Worm (Caenorhabditis elegans) whole organism, late embryonic: ENCODE measurements around the gene srv-13.

Source experiments
- K09A11.1 ChIP-seq: sonication (generic microtip); optimal IDR thresholded peaks from 2 replicates; lab custom pipeline; 2017; ENCODE audit warnings: antibody characterized with exemption, mild to moderate bottlenecking, missing genetic modification characterization, missing compliant biosample characterization; ENCODE audit not compliant: insufficient read depth
- T23F11.4 ChIP-seq: fragments of 200-800 bp; sonication (Bioruptor generic); optimal IDR thresholded peaks from 2 replicates; lab custom pipeline; 2018; ENCODE audit warnings: mild to moderate bottlenecking, missing genetic modification characterization, missing compliant biosample characterization
- Y22D7AL.16 ChIP-seq: sonication (generic microtip); optimal IDR thresholded peaks from 2 replicates; lab custom pipeline; 2016; ENCODE audit warnings: missing genetic modification characterization, missing compliant biosample characterization
- ama-1 ChIP-seq: fragments of 150-350 bp; optimal IDR thresholded peaks from 2 replicates; lab custom pipeline; 2014
- ceh-19 ChIP-seq: fragments of 200-800 bp; sonication (Bioruptor generic); optimal IDR thresholded peaks from 2 replicates; lab custom pipeline; 2018; ENCODE audit warnings: mild to moderate bottlenecking, missing genetic modification characterization, missing compliant biosample characterization
- ceh-24 ChIP-seq: sonication (generic microtip); optimal IDR thresholded peaks from 2 replicates; lab custom pipeline; 2016; ENCODE audit warnings: mild to moderate bottlenecking, missing genetic modification characterization, missing compliant biosample characterization
- ceh-30 ChIP-seq: fragments of 150-350 bp; optimal IDR thresholded peaks from 2 replicates; lab custom pipeline; 2014; ENCODE audit warnings: missing biosample characterization, missing genetic modification characterization
- ceh-31 ChIP-seq: sonication (generic microtip); optimal IDR thresholded peaks from 2 replicates; lab custom pipeline; 2016; ENCODE audit warnings: missing genetic modification characterization, missing compliant biosample characterization
- ceh-34 ChIP-seq: sonication (generic microtip); optimal IDR thresholded peaks from 2 replicates; lab custom pipeline; 2016; ENCODE audit warnings: mild to moderate bottlenecking, missing genetic modification characterization, missing compliant biosample characterization
- ceh-45 ChIP-seq: fragments of 200-800 bp; sonication (Bioruptor generic); IDR thresholded peaks from 2 replicates; pipeline ENCODE4 v1.3.6; 2022; ENCODE audit warnings: missing genetic modification reagents, missing genetic modification characterization, missing compliant biosample characterization
- ceh-6 ChIP-seq: fragments of 200-800 bp; sonication (Bioruptor generic); optimal IDR thresholded peaks from 2 replicates; lab custom pipeline; 2018; ENCODE audit warnings: mild to moderate bottlenecking, missing genetic modification characterization, missing compliant biosample characterization
- ceh-9 ChIP-seq: sonication (generic microtip); optimal IDR thresholded peaks from 2 replicates; lab custom pipeline; 2016; ENCODE audit warnings: mild to moderate bottlenecking, missing genetic modification characterization, inconsistent platforms, missing compliant biosample characterization
- che-1 ChIP-seq: sonication (generic microtip); optimal IDR thresholded peaks from 2 replicates; lab custom pipeline; 2016; ENCODE audit warnings: mild to moderate bottlenecking, missing genetic modification characterization, missing compliant biosample characterization
- ets-4 ChIP-seq: sonication (generic microtip); optimal IDR thresholded peaks from 2 replicates; lab custom pipeline; 2016; ENCODE audit warnings: missing genetic modification characterization, missing compliant biosample characterization
- fkh-10 ChIP-seq: fragments of 150-350 bp; optimal IDR thresholded peaks from 2 replicates; lab custom pipeline; 2014; ENCODE audit warnings: missing biosample characterization, missing genetic modification reagents, missing genetic modification characterization
- hlh-13 ChIP-seq: fragments of 200-800 bp; sonication (Bioruptor generic); optimal IDR thresholded peaks from 2 replicates; lab custom pipeline; 2018; ENCODE audit warnings: mild to moderate bottlenecking, missing genetic modification characterization, missing compliant biosample characterization
- hlh-30 ChIP-seq: sonication (generic microtip); optimal IDR thresholded peaks from 2 replicates; lab custom pipeline; 2017; ENCODE audit warnings: antibody characterized with exemption, missing genetic modification characterization, missing compliant biosample characterization; ENCODE audit not compliant: insufficient read depth
- hlh-6 ChIP-seq: sonication (generic microtip); optimal IDR thresholded peaks from 2 replicates; lab custom pipeline; 2016; ENCODE audit warnings: missing genotype, missing genetic modification characterization, missing compliant biosample characterization
- lim-6 ChIP-seq: sonication (generic microtip); optimal IDR thresholded peaks from 2 replicates; lab custom pipeline; 2016; ENCODE audit warnings: missing genetic modification characterization, missing compliant biosample characterization
- madf-2 ChIP-seq: sonication (generic microtip); optimal IDR thresholded peaks from 2 replicates; lab custom pipeline; 2017; ENCODE audit warnings: missing genetic modification characterization, missing compliant biosample characterization
- nfya-1 ChIP-seq: sonication (generic microtip); optimal IDR thresholded peaks from 2 replicates; lab custom pipeline; 2017; ENCODE audit warnings: missing genetic modification characterization, mild to moderate bottlenecking, missing compliant biosample characterization, antibody characterized with exemption, moderate library complexity
- nhr-11 ChIP-seq: fragments of 150-350 bp; optimal IDR thresholded peaks from 2 replicates; lab custom pipeline; 2014; ENCODE audit warnings: missing biosample characterization, missing genetic modification characterization
- nhr-232 ChIP-seq: sonication (generic microtip); optimal IDR thresholded peaks from 2 replicates; lab custom pipeline; 2016; ENCODE audit warnings: missing genetic modification characterization, missing compliant biosample characterization
- npax-4 ChIP-seq: sonication (generic microtip); optimal IDR thresholded peaks from 2 replicates; lab custom pipeline; 2016; ENCODE audit warnings: missing genetic modification characterization, missing compliant biosample characterization
- odd-2 ChIP-seq: sonication (generic microtip); optimal IDR thresholded peaks from 2 replicates; lab custom pipeline; 2017; ENCODE audit warnings: antibody characterized with exemption, mild to moderate bottlenecking, missing genetic modification characterization, missing compliant biosample characterization
- pag-3 ChIP-seq: sonication (generic microtip); optimal IDR thresholded peaks from 2 replicates; lab custom pipeline; 2016; ENCODE audit warnings: missing compliant biosample characterization, missing genetic modification characterization, borderline replicate concordance
- pha-2 ChIP-seq: sonication (generic microtip); optimal IDR thresholded peaks from 2 replicates; lab custom pipeline; 2017; ENCODE audit warnings: mild to moderate bottlenecking, missing genetic modification characterization, missing compliant biosample characterization
- pqm-1 ChIP-seq: sonication (generic microtip); optimal IDR thresholded peaks from 2 replicates; lab custom pipeline; 2016; ENCODE audit warnings: missing genetic modification characterization, missing compliant biosample characterization
- ref-2 ChIP-seq: sonication (generic microtip); optimal IDR thresholded peaks from 2 replicates; lab custom pipeline; 2016; ENCODE audit warnings: missing genetic modification characterization, missing compliant biosample characterization
- rnt-1 ChIP-seq: sonication (generic microtip); optimal IDR thresholded peaks from 2 replicates; lab custom pipeline; 2016; ENCODE audit warnings: missing genetic modification characterization, missing compliant biosample characterization
- ttx-3 ChIP-seq: sonication (generic microtip); optimal IDR thresholded peaks from 2 replicates; lab custom pipeline; 2016; ENCODE audit warnings: missing genetic modification reagents, missing genetic modification characterization, missing compliant biosample characterization
- unc-3 ChIP-seq, 2 experiments: fragments of 200-800 bp in 1 of 2; sonication (Bioruptor generic) in 1 of 2; sonication (generic microtip) in 1 of 2; conservative IDR thresholded peaks in 1 of 2; optimal IDR thresholded peaks in 1 of 2; 2 replicates each; pipeline versions ENCODE4 v1.3.6 to Lab custom; 2016 to 2022; ENCODE audit warnings: missing compliant biosample characterization in 2 of 2, missing genetic modification characterization in 2 of 2, missing genetic modification reagents in 1 of 2
- unc-42 ChIP-seq: sonication (generic microtip); optimal IDR thresholded peaks from 2 replicates; lab custom pipeline; 2016; ENCODE audit warnings: missing genotype, missing genetic modification characterization, missing compliant biosample characterization
- zip-5 ChIP-seq: sonication (generic microtip); optimal IDR thresholded peaks from 2 replicates; lab custom pipeline; 2016; ENCODE audit warnings: missing genetic modification characterization, missing compliant biosample characterization
- ztf-16 ChIP-seq: sonication (generic microtip); optimal IDR thresholded peaks from 2 replicates; lab custom pipeline; 2017; ENCODE audit warnings: missing genetic modification characterization, missing compliant biosample characterization

The srv-13 gene

ce11 chrIV:6442016-6442618, 37.1 kb downstream of the srv-13 start:
- no peak for TF ChIP-seq nhr-11 (tag; lab: Kevin White, UChicago)
- no peak for TF ChIP-seq rnt-1 (tag; lab: Kevin White, UChicago)
- no peak for TF ChIP-seq pha-2 (tag; lab: Kevin White, UChicago)
- TF ChIP-seq lim-6 (tag; lab: Kevin White, UChicago), result no peak
- TF ChIP-seq ama-1 (lab: Kevin White, UChicago), result no peak
- TF ChIP-seq K09A11.1 (tag; lab: Kevin White, UChicago), result no peak
- TF ChIP-seq pqm-1 (tag; lab: Kevin White, UChicago), result no peak
- no peak for TF ChIP-seq T23F11.4 (GFP tag; lab: Kevin White, UChicago)
- no peak for TF ChIP-seq odd-2 (tag; lab: Kevin White, UChicago)
- no peak for TF ChIP-seq npax-4 (tag; lab: Kevin White, UChicago)
- no peak for TF ChIP-seq ceh-34 (tag; lab: Kevin White, UChicago)
- TF ChIP-seq hlh-6 (tag; lab: Kevin White, UChicago), result no peak
- no peak for TF ChIP-seq ceh-6 (GFP tag; lab: Kevin White, UChicago)
- no peak for TF ChIP-seq unc-3 (GFP tag; conservative IDR thresholded peaks at IDR 0.05; lab: Robert Waterston, UW)
- no peak for TF ChIP-seq unc-3 (tag; optimal IDR thresholded peaks at IDR 0.05; lab: Kevin White, UChicago)
- no peak for TF ChIP-seq ztf-16
- TF ChIP-seq ceh-30, result no peak
- no peak for TF ChIP-seq unc-42 (tag; lab: Kevin White, UChicago)
- no peak for TF ChIP-seq ets-4 (tag; lab: Kevin White, UChicago)

ce11 chrIV:6443018-6443417, 38.0 kb downstream of the srv-13 start:
- TF ChIP-seq ceh-24 (no peak), nhr-232 (tag; lab: Kevin White, UChicago) (no peak), fkh-10 (GFP tag; lab: Kevin White, UChicago) (no peak)

- TF ChIP-seq hlh-13 (GFP tag; lab: Kevin White, UChicago) (no peak), pag-3 (no peak), ttx-3 (tag; lab: Kevin White, UChicago) (no peak), ceh-19 (GFP tag; lab: Kevin White, UChicago) (no peak), hlh-30 (tag; lab: Kevin White, UChicago) (no peak), Y22D7AL.16 (tag; lab: Kevin White, UChicago) (no peak), madf-2 (no peak), nfya-1 (tag; lab: Kevin White, UChicago) (no peak), zip-5 (tag; lab: Kevin White, UChicago) (no peak), pha-2 (tag; lab: Kevin White, UChicago) (no peak), ceh-31 (tag; lab: Kevin White, UChicago) (no peak), che-1 (tag; lab: Kevin White, UChicago) (no peak), ceh-45 (no peak), ceh-9 (tag; lab: Kevin White, UChicago) (no peak), ref-2 (tag; lab: Kevin White, UChicago) (no peak), nhr-232 (tag; lab: Kevin White, UChicago) (no peak)
Measured at ce11 chrIV:6457472-6457871, 52.5 kb downstream of the srv-13 start, which contains the start of gene lgc-10. lgc-10 (minus strand) TSS chrIV:6457572.
